Worm (Caenorhabditis elegans) whole organism, late embryonic: ENCODE results near the gene Y54F10BM.3.
"Not testable (repeated sequence)": the region's sequence is repeated elsewhere in the genome, so short reads cannot be mapped to it uniquely, and the experiment has no call there.

Experiments
- K02D7.2 ChIP-seq: sonication (generic microtip); optimal IDR thresholded peaks from 2 replicates; lab custom pipeline; 2017; ENCODE audit warnings: mild to moderate bottlenecking, missing genetic modification characterization, missing compliant biosample characterization
- T23F11.4 ChIP-seq: fragments of 200-800 bp; sonication (Bioruptor generic); optimal IDR thresholded peaks from 2 replicates; lab custom pipeline; 2018; ENCODE audit warnings: mild to moderate bottlenecking, missing genetic modification characterization, missing compliant biosample characterization
- ahr-1 ChIP-seq: sonication (generic microtip); optimal IDR thresholded peaks from 2 replicates; lab custom pipeline; 2016; ENCODE audit warnings: missing genetic modification characterization, missing compliant biosample characterization
- ama-1 ChIP-seq: fragments of 150-350 bp; optimal IDR thresholded peaks from 2 replicates; lab custom pipeline; 2014
- ceh-19 ChIP-seq: fragments of 200-800 bp; sonication (Bioruptor generic); optimal IDR thresholded peaks from 2 replicates; lab custom pipeline; 2018; ENCODE audit warnings: mild to moderate bottlenecking, missing genetic modification characterization, missing compliant biosample characterization
- ceh-24 ChIP-seq: sonication (generic microtip); optimal IDR thresholded peaks from 2 replicates; lab custom pipeline; 2016; ENCODE audit warnings: mild to moderate bottlenecking, missing genetic modification characterization, missing compliant biosample characterization
- ceh-6 ChIP-seq: fragments of 200-800 bp; sonication (Bioruptor generic); optimal IDR thresholded peaks from 2 replicates; lab custom pipeline; 2018; ENCODE audit warnings: mild to moderate bottlenecking, missing genetic modification characterization, missing compliant biosample characterization
- dve-1 ChIP-seq: sonication (generic microtip); optimal IDR thresholded peaks from 2 replicates; lab custom pipeline; 2017; ENCODE audit warnings: antibody characterized with exemption, mild to moderate bottlenecking, missing genetic modification characterization, missing compliant biosample characterization
- elt-2 ChIP-seq: sonication (generic microtip); optimal IDR thresholded peaks from 2 replicates; lab custom pipeline; 2016; ENCODE audit warnings: missing genetic modification reagents, missing genetic modification characterization, missing compliant biosample characterization
- ets-4 ChIP-seq: sonication (generic microtip); optimal IDR thresholded peaks from 2 replicates; lab custom pipeline; 2016; ENCODE audit warnings: missing genetic modification characterization, missing compliant biosample characterization
- fax-1 ChIP-seq: sonication (generic microtip); optimal IDR thresholded peaks from 2 replicates; lab custom pipeline; 2016; ENCODE audit warnings: missing genotype, missing genetic modification characterization, missing compliant biosample characterization
- hlh-13 ChIP-seq: fragments of 200-800 bp; sonication (Bioruptor generic); optimal IDR thresholded peaks from 2 replicates; lab custom pipeline; 2018; ENCODE audit warnings: mild to moderate bottlenecking, missing genetic modification characterization, missing compliant biosample characterization
- hlh-8 ChIP-seq: sonication (generic microtip); optimal IDR thresholded peaks from 2 replicates; lab custom pipeline; 2016; ENCODE audit warnings: missing genotype, missing genetic modification characterization, missing compliant biosample characterization
- lin-11 ChIP-seq: fragments of 200-800 bp; sonication (Bioruptor generic); optimal IDR thresholded peaks from 2 replicates; lab custom pipeline; 2018; ENCODE audit warnings: mild to moderate bottlenecking, missing genetic modification characterization, missing compliant biosample characterization
- npax-4 ChIP-seq: sonication (generic microtip); optimal IDR thresholded peaks from 2 replicates; lab custom pipeline; 2016; ENCODE audit warnings: missing genetic modification characterization, missing compliant biosample characterization
- odd-2 ChIP-seq: sonication (generic microtip); optimal IDR thresholded peaks from 2 replicates; lab custom pipeline; 2017; ENCODE audit warnings: antibody characterized with exemption, mild to moderate bottlenecking, missing genetic modification characterization, missing compliant biosample characterization
- pag-3 ChIP-seq: sonication (generic microtip); optimal IDR thresholded peaks from 2 replicates; lab custom pipeline; 2016; ENCODE audit warnings: missing compliant biosample characterization, missing genetic modification characterization, borderline replicate concordance
- pax-1 ChIP-seq: fragments of 150-350 bp; optimal IDR thresholded peaks from 2 replicates; lab custom pipeline; 2014; ENCODE audit warnings: missing biosample characterization, missing genetic modification characterization
- pqm-1 ChIP-seq: sonication (generic microtip); optimal IDR thresholded peaks from 2 replicates; lab custom pipeline; 2016; ENCODE audit warnings: missing genetic modification characterization, missing compliant biosample characterization
- rnt-1 ChIP-seq: sonication (generic microtip); optimal IDR thresholded peaks from 2 replicates; lab custom pipeline; 2016; ENCODE audit warnings: missing genetic modification characterization, missing compliant biosample characterization
- sdc-2 ChIP-seq: sonication (generic microtip); optimal IDR thresholded peaks from 2 replicates; lab custom pipeline; 2016; ENCODE audit warnings: missing genotype, missing genetic modification characterization, missing compliant biosample characterization
- tbx-2 ChIP-seq: sonication (generic microtip); optimal IDR thresholded peaks from 2 replicates; lab custom pipeline; 2016; ENCODE audit warnings: missing genetic modification characterization, missing compliant biosample characterization
- ttx-3 ChIP-seq: sonication (generic microtip); optimal IDR thresholded peaks from 2 replicates; lab custom pipeline; 2016; ENCODE audit warnings: missing genetic modification reagents, missing genetic modification characterization, missing compliant biosample characterization
- unc-3 ChIP-seq, 2 experiments: fragments of 200-800 bp in 1 of 2; sonication (Bioruptor generic) in 1 of 2; sonication (generic microtip) in 1 of 2; conservative IDR thresholded peaks in 1 of 2; optimal IDR thresholded peaks in 1 of 2; 2 replicates each; pipeline versions ENCODE4 v1.3.6 to Lab custom; 2016 to 2022; ENCODE audit warnings: missing compliant biosample characterization in 2 of 2, missing genetic modification characterization in 2 of 2, missing genetic modification reagents in 1 of 2
- unc-42 ChIP-seq: sonication (generic microtip); optimal IDR thresholded peaks from 2 replicates; lab custom pipeline; 2016; ENCODE audit warnings: missing genotype, missing genetic modification characterization, missing compliant biosample characterization
- zip-5 ChIP-seq: sonication (generic microtip); optimal IDR thresholded peaks from 2 replicates; lab custom pipeline; 2016; ENCODE audit warnings: missing genetic modification characterization, missing compliant biosample characterization
- ztf-16 ChIP-seq: sonication (generic microtip); optimal IDR thresholded peaks from 2 replicates; lab custom pipeline; 2017; ENCODE audit warnings: missing genetic modification characterization, missing compliant biosample characterization

The Y54F10BM.3 gene

ce11 chrIII:2251348-2251747 lies 30.5 kb upstream of the Y54F10BM.3 start, which contains the start of gene fbxa-7:
fbxa-7 (minus strand) TSS chrIII:2251448.
- TF ChIP-seq ceh-6 (GFP tag; lab: Kevin White, UChicago) = no peak
- no peak for TF ChIP-seq tbx-2 (tag; lab: Kevin White, UChicago)
- no peak for TF ChIP-seq ahr-1 (tag; lab: Kevin White, UChicago)
- no peak for TF ChIP-seq ama-1
- TF ChIP-seq unc-3 (GFP tag; conservative IDR thresholded peaks at IDR 0.05; lab: Robert Waterston, UW) = no peak
- TF ChIP-seq unc-3 (tag; optimal IDR thresholded peaks at IDR 0.05; lab: Kevin White, UChicago) = no peak
- TF ChIP-seq unc-42 (tag; lab: Kevin White, UChicago) = no peak
- TF ChIP-seq rnt-1 (tag; lab: Kevin White, UChicago) = no peak

ce11 chrIII:2253027-2253499 lies 28.8 kb upstream of the Y54F10BM.3 start, which contains the start of gene fbxa-73:
fbxa-73 (plus strand) TSS chrIII:2253449.
- TF ChIP-seq ceh-24 (tag; lab: Kevin White, UChicago) = no peak
- TF ChIP-seq hlh-13 = no peak
- TF ChIP-seq elt-2 (tag; lab: Kevin White, UChicago) = peak; percentile 53
- TF ChIP-seq sdc-2 = no peak
- TF ChIP-seq unc-42 (tag; lab: Kevin White, UChicago) = no peak
- TF ChIP-seq dve-1 (tag; lab: Kevin White, UChicago) = no peak
- no peak for TF ChIP-seq unc-3 (GFP tag; conservative IDR thresholded peaks at IDR 0.05; lab: Robert Waterston, UW)
- no peak for TF ChIP-seq unc-3 (tag; optimal IDR thresholded peaks at IDR 0.05; lab: Kevin White, UChicago)
- TF ChIP-seq rnt-1 (tag; lab: Kevin White, UChicago) = no peak

- TF ChIP-seq pax-1 (tag; lab: Kevin White, UChicago) = no peak
These were observed 26.3 kb upstream of the Y54F10BM.3 start, which contains the start of gene fbxa-71 for ce11 chrIII:2255522-2255921. fbxa-71 (plus strand) TSS chrIII:2255822.

ce11 chrIII:2258863-2259262 lies 23.0 kb upstream of the Y54F10BM.3 start, which contains the start of gene fbxa-43:
fbxa-43 (minus strand) TSS chrIII:2258963.
- no peak for TF ChIP-seq zip-5 (tag; lab: Kevin White, UChicago)
- TF ChIP-seq ztf-16 (tag; lab: Kevin White, UChicago) = no peak
- TF ChIP-seq ets-4 = no peak
- TF ChIP-seq ceh-6 (GFP tag; lab: Kevin White, UChicago) = no peak
- TF ChIP-seq pag-3 (tag; lab: Kevin White, UChicago) = no peak
- TF ChIP-seq hlh-8 = no peak
- no peak for TF ChIP-seq T23F11.4 (GFP tag; lab: Kevin White, UChicago)
- TF ChIP-seq ceh-19 (GFP tag; lab: Kevin White, UChicago) = no peak
- TF ChIP-seq rnt-1 (tag; lab: Kevin White, UChicago) = no peak
- TF ChIP-seq lin-11 (tag; lab: Kevin White, UChicago) = no peak
- no peak for TF ChIP-seq ttx-3

- TF ChIP-seq fax-1 (tag; lab: Kevin White, UChicago) = no peak
- TF ChIP-seq ahr-1 (tag; lab: Kevin White, UChicago) = no peak
- TF ChIP-seq odd-2 (tag; lab: Kevin White, UChicago) = no peak
- TF ChIP-seq elt-2 (tag; lab: Kevin White, UChicago) = no peak
These were observed 22.5 kb upstream of the Y54F10BM.3 start for ce11 chrIII:2259329-2259728.

ce11 chrIII:2261353-2261752 lies 20.5 kb upstream of the Y54F10BM.3 start, which contains the start of gene fbxa-42:
fbxa-42 (minus strand) TSS chrIII:2261453.
- TF ChIP-seq zip-5, npax-4, fax-1 (tag; lab: Kevin White, UChicago): not testable (repeated sequence)

ce11 chrIII:2262942-2263341 lies 18.9 kb upstream of the Y54F10BM.3 start, which contains the start of gene Y54F10BM.6:
Y54F10BM.6 (plus strand) TSS chrIII:2263242.
- TF ChIP-seq pqm-1 (tag; lab: Kevin White, UChicago) = no peak
- TF ChIP-seq K02D7.2 = no peak
